Fruit fly (Drosophila melanogaster): ENCODE results near the gene CG34049.

DNA sequence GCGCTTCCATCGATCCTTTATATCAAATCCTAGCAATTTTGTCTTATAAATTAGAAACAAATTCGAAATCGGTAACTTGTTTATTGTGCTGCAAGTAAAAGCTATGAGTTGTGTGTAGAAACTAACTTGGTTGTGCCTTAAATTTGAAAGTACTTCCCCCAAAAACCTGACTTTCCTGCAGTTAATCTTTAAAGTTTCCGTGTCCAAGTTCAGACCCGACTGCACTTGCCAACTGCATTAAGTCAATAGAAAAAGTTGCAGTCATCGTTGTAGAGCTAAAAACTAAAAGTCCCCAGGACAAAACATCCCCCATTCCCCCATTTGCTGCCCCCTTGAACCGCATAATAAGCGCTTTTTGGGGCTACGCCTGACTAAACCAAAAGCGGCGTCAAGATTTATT is 24.6 kb downstream of the CG34049 start, which contains the start of gene Tengl1:
- TF ChIP-seq OdsH (GFP tag; optimal IDR thresholded peaks at IDR 0.05) (no peak), Hr38 (GFP tag; optimal IDR thresholded peaks at IDR 0.05) (no peak), Hr39 (GFP tag; optimal IDR thresholded peaks at IDR 0.05) (no peak), CG16779 (tag; optimal IDR thresholded peaks at IDR 0.05) (no peak), Lpt (GFP tag; optimal IDR thresholded peaks at IDR 0.05) (no peak), Eip93F (GFP tag; optimal IDR thresholded peaks at IDR 0.05) (no peak)

Measured in whole organism, prepupa.